Worm (Caenorhabditis elegans): Measurements from ENCODE around the gene klp-18.

Gene klp-18

ce11 chrIV:7047762-7048178 lies 7.8 kb downstream of the klp-18 start:
- TF ChIP-seq sem-4 (tag; optimal IDR thresholded peaks at IDR 0.05) (peak; percentile 44), unc-39 (tag; optimal IDR thresholded peaks at IDR 0.05) (no peak), ceh-82 (tag; optimal IDR thresholded peaks at IDR 0.05) (no peak), egl-27 (tag; optimal IDR thresholded peaks at IDR 0.05) (peak; percentile 5), skn-1 (tag; optimal IDR thresholded peaks at IDR 0.05) (no peak), ama-1 (optimal IDR thresholded peaks at IDR 0.05) (peak; percentile 28), nhr-12 (tag; optimal IDR thresholded peaks at IDR 0.05) (no peak), sma-9 (GFP tag; optimal IDR thresholded peaks at IDR 0.05) (peak; percentile 87), sma-9 (tag; optimal IDR thresholded peaks at IDR 0.05) (no peak), nhr-25 (tag; optimal IDR thresholded peaks at IDR 0.05) (peak; percentile 88), mdl-1 (tag; optimal IDR thresholded peaks at IDR 0.05) (peak; percentile 56 to 58), C34F6.9 (tag; optimal IDR thresholded peaks at IDR 0.05) (peak; percentile 62), lin-13 (GFP tag; optimal IDR thresholded peaks at IDR 0.05) (peak; percentile 29), blmp-1 (tag; optimal IDR thresholded peaks at IDR 0.05; ENCODE audit: insufficient read depth) (peak; percentile 59), sma-3 (GFP tag; optimal IDR thresholded peaks at IDR 0.05) (peak; percentile 84), nhr-21 (tag; optimal IDR thresholded peaks at IDR 0.05) (peak; percentile 67), nhr-11 (tag; optimal IDR thresholded peaks at IDR 0.05) (peak; percentile 13), Y55F3AM.14 (GFP tag; optimal IDR thresholded peaks at IDR 0.05) (peak; percentile 24), mab-5 (tag; optimal IDR thresholded peaks at IDR 0.05) (no peak), ZK546.5 (tag; optimal IDR thresholded peaks at IDR 0.05) (no peak), unc-62 (GFP tag; optimal IDR thresholded peaks at IDR 0.05) (no peak), F13H6.1 (tag; optimal IDR thresholded peaks at IDR 0.05) (peak; percentile 86), fos-1 (tag; optimal IDR thresholded peaks at IDR 0.05) (peak; percentile 87), nhr-129 (tag; optimal IDR thresholded peaks at IDR 0.05) (peak; percentile 81), gmeb-1 (tag; optimal IDR thresholded peaks at IDR 0.05) (peak; percentile 78), lsy-2 (tag; optimal IDR thresholded peaks at IDR 0.05) (peak in 1 of 2 experiments; percentile 48), crh-2 (tag; optimal IDR thresholded peaks at IDR 0.05) (peak; percentile 86), nhr-77 (tag; optimal IDR thresholded peaks at IDR 0.05) (no peak), nhr-10 (tag; optimal IDR thresholded peaks at IDR 0.05) (no peak), nhr-6 (tag; optimal IDR thresholded peaks at IDR 0.05) (peak; percentile 73), mbf-1 (tag; optimal IDR thresholded peaks at IDR 0.05) (no peak), ztf-4 (tag; optimal IDR thresholded peaks at IDR 0.05) (peak; percentile 54), R02D3.7 (tag; optimal IDR thresholded peaks at IDR 0.05) (no peak), nhr-237 (tag; optimal IDR thresholded peaks at IDR 0.05) (no peak)

DNA sequence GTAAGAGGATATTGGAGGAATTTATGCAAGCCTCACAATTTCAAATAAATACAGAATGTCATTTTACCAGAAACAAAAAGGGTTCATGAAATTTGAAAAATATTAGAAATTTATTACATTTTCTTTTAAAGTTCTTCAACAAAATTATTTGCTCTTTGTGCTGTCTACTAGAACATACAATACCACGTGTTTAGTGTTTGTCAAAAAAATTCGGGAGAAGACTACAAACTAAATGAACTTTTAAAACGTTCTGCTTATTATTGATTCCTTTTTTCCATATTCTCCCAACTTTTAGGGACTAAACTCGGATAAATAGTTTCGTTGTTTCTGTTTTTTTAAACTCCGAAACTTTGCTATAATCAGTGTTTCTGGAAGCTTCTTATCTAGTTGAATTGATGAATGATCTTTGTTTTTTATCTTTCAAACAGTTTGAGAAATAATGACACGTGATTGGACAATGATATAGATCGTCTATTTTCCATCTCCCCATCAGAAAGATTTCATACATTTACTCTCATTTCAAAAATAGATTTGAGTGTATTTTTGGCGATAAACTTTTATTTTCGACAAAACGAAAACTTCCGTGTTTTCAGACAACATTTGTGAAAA lies 8.7 kb downstream of the klp-18 start:
- no peak for TF ChIP-seq C34F6.9 (tag; optimal IDR thresholded peaks at IDR 0.05)
- no peak for TF ChIP-seq R02D3.7 (tag; optimal IDR thresholded peaks at IDR 0.05)
- no peak for TF ChIP-seq nhr-237 (tag; optimal IDR thresholded peaks at IDR 0.05)
- TF ChIP-seq nhr-77 (tag; optimal IDR thresholded peaks at IDR 0.05): no peak
- TF ChIP-seq mab-5 (tag; optimal IDR thresholded peaks at IDR 0.05): no peak
- no peak for TF ChIP-seq skn-1 (tag; optimal IDR thresholded peaks at IDR 0.05)
- TF ChIP-seq nhr-21 (tag; optimal IDR thresholded peaks at IDR 0.05): peak; percentile 13
- TF ChIP-seq gmeb-1 (tag; optimal IDR thresholded peaks at IDR 0.05): peak; percentile 4
- no peak for TF ChIP-seq nhr-12 (tag; optimal IDR thresholded peaks at IDR 0.05)
- no peak for TF ChIP-seq nhr-6 (tag; optimal IDR thresholded peaks at IDR 0.05)
- TF ChIP-seq zag-1 (tag; optimal IDR thresholded peaks at IDR 0.05): no peak
- TF ChIP-seq ceh-82 (tag; optimal IDR thresholded peaks at IDR 0.05): no peak
- TF ChIP-seq ceh-16 (tag; optimal IDR thresholded peaks at IDR 0.05): no peak
- no peak for TF ChIP-seq fos-1 (tag; optimal IDR thresholded peaks at IDR 0.05)
- no peak for TF ChIP-seq F13H6.1 (tag; optimal IDR thresholded peaks at IDR 0.05)
- TF ChIP-seq crh-2 (tag; optimal IDR thresholded peaks at IDR 0.05): peak; percentile 35
- TF ChIP-seq lsy-2 (tag; optimal IDR thresholded peaks at IDR 0.05): peak in 1 of 2 experiments; percentile 24
- TF ChIP-seq unc-62 (GFP tag; optimal IDR thresholded peaks at IDR 0.05): no peak
- TF ChIP-seq ztf-1 (GFP tag; conservative IDR thresholded peaks at IDR 0.05): no peak
- peak; percentile 6 for TF ChIP-seq sma-9 (GFP tag; optimal IDR thresholded peaks at IDR 0.05)
- no peak for TF ChIP-seq sma-9 (tag; optimal IDR thresholded peaks at IDR 0.05)
- TF ChIP-seq lin-13 (GFP tag; optimal IDR thresholded peaks at IDR 0.05): no peak
- TF ChIP-seq alr-1 (tag; optimal IDR thresholded peaks at IDR 0.05): no peak
- no peak for TF ChIP-seq nhr-129 (tag; optimal IDR thresholded peaks at IDR 0.05)
- no peak for TF ChIP-seq peb-1 (tag; optimal IDR thresholded peaks at IDR 0.05)
- TF ChIP-seq snpc-4 (tag; optimal IDR thresholded peaks at IDR 0.05): no peak
- no peak for TF ChIP-seq ZK546.5 (tag; optimal IDR thresholded peaks at IDR 0.05)
- no peak for TF ChIP-seq nhr-11 (tag; optimal IDR thresholded peaks at IDR 0.05)
- TF ChIP-seq egl-27 (tag; optimal IDR thresholded peaks at IDR 0.05): no peak
- TF ChIP-seq elt-1 (tag; optimal IDR thresholded peaks at IDR 0.05): no peak
- TF ChIP-seq sma-3 (GFP tag; optimal IDR thresholded peaks at IDR 0.05): peak; percentile 54
- TF ChIP-seq nhr-25 (tag; optimal IDR thresholded peaks at IDR 0.05): peak; percentile 46
- no peak for TF ChIP-seq mbf-1 (tag; optimal IDR thresholded peaks at IDR 0.05)
- no peak for TF ChIP-seq unc-55 (GFP tag; optimal IDR thresholded peaks at IDR 0.05)
- TF ChIP-seq blmp-1 (tag; optimal IDR thresholded peaks at IDR 0.05; ENCODE audit: insufficient read depth): peak; percentile 27
- no peak for TF ChIP-seq unc-39 (tag; optimal IDR thresholded peaks at IDR 0.05)
- TF ChIP-seq lin-39 (tag; optimal IDR thresholded peaks at IDR 0.05): no peak
- no peak for TF ChIP-seq Y55F3AM.14 (GFP tag; optimal IDR thresholded peaks at IDR 0.05)
- no peak for TF ChIP-seq lin-11 (tag; optimal IDR thresholded peaks at IDR 0.05)
- no peak for TF ChIP-seq ztf-4 (tag; optimal IDR thresholded peaks at IDR 0.05)
- no peak for TF ChIP-seq mdl-1 (tag; optimal IDR thresholded peaks at IDR 0.05)
- no peak for TF ChIP-seq ztf-11 (tag; optimal IDR thresholded peaks at IDR 0.05)
- TF ChIP-seq dmd-4 (tag; optimal IDR thresholded peaks at IDR 0.05): no peak
- TF ChIP-seq aly-2 (tag; optimal IDR thresholded peaks at IDR 0.05): no peak
- TF ChIP-seq sem-4 (tag; optimal IDR thresholded peaks at IDR 0.05): no peak
- TF ChIP-seq nhr-10 (tag; optimal IDR thresholded peaks at IDR 0.05): no peak
